Fruit fly (Drosophila melanogaster) whole organism, embryonic: Measurements from ENCODE around the gene topi.

Experiments
- CG12744 ChIP-seq: fragments of 200-800 bp; sonication (Bioruptor generic); optimal IDR thresholded peaks from 2 replicates; lab custom pipeline; 2016; ENCODE audit warnings: missing biosample characterization, missing genetic modification characterization
- CG1529 ChIP-seq: fragments of 200-800 bp; sonication (Bioruptor generic); optimal IDR thresholded peaks from 3 replicates; lab custom pipeline; 2018; ENCODE audit warnings: missing biosample characterization, missing genetic modification characterization
- CG17829 ChIP-seq: fragments of 200-800 bp; optimal IDR thresholded peaks from 2 replicates; lab custom pipeline; 2019; ENCODE audit warnings: missing biosample characterization, mild to moderate bottlenecking, missing genetic modification characterization, moderate library complexity
- CG2712 ChIP-seq: fragments of 200-800 bp; optimal IDR thresholded peaks from 3 replicates; lab custom pipeline; 2019; ENCODE audit warnings: missing biosample characterization, mild to moderate bottlenecking, missing genetic modification characterization, moderate library complexity
- CG33213 ChIP-seq: fragments of 200-800 bp; sonication (Bioruptor generic); optimal IDR thresholded peaks from 3 replicates; lab custom pipeline; 2016; ENCODE audit warnings: missing biosample characterization, missing genetic modification characterization
- CG6683 ChIP-seq: fragments of 200-800 bp; sonication (Bioruptor generic); optimal IDR thresholded peaks from 2 replicates; lab custom pipeline; 2017; ENCODE audit warnings: missing biosample characterization, mild to moderate bottlenecking, missing genetic modification characterization, missing genetic modification reagents
- CG9876 ChIP-seq: fragments of 200-800 bp; sonication (Bioruptor generic); optimal IDR thresholded peaks from 2 replicates; lab custom pipeline; 2016; ENCODE audit warnings: missing biosample characterization, missing genetic modification characterization
- E2f1 ChIP-seq: fragments of 200-800 bp; sonication (Bioruptor generic); IDR thresholded peaks from 2 replicates; pipeline ENCODE4 v1.3.6; 2022; ENCODE audit warnings: missing biosample characterization, missing genetic modification characterization
- Fer2 ChIP-seq: fragments of 200-800 bp; sonication (Bioruptor generic); optimal IDR thresholded peaks from 2 replicates; lab custom pipeline; 2018; ENCODE audit warnings: missing biosample characterization, mild to moderate bottlenecking, missing genetic modification characterization, moderate library complexity
- Meics ChIP-seq: fragments of 200-800 bp; sonication (Bioruptor generic); optimal IDR thresholded peaks from 2 replicates; lab custom pipeline; 2017; ENCODE audit warnings: missing biosample characterization, mild to moderate bottlenecking, missing genetic modification characterization
- Side ChIP-seq: fragments of 200-800 bp; sonication (Bioruptor generic); optimal IDR thresholded peaks from 2 replicates; lab custom pipeline; 2016; ENCODE audit warnings: missing biosample characterization, missing genetic modification characterization
- Ssrp ChIP-seq: fragments of 200-800 bp; sonication (Bioruptor generic); optimal IDR thresholded peaks from 2 replicates; lab custom pipeline; 2018; ENCODE audit warnings: missing biosample characterization, mild to moderate bottlenecking, missing genetic modification characterization, moderate library complexity
- odd ChIP-seq: fragments of 200-800 bp; sonication (Bioruptor generic); optimal IDR thresholded peaks from 2 replicates; lab custom pipeline; 2017; ENCODE audit warnings: missing biosample characterization, mild to moderate bottlenecking, missing genetic modification characterization
- stc ChIP-seq: fragments of 200-800 bp; sonication (Bioruptor generic); IDR thresholded peaks from 2 replicates; pipeline ENCODE4 v1.3.6; 2022; ENCODE audit warnings: missing biosample characterization, missing genetic modification characterization

dm6 chr3R:9812447-9812846 is 37.5 kb downstream of the topi start, which contains the start of gene CG8534:
- TF ChIP-seq CG9876 (GFP tag; lab: Kevin White, UChicago) (no peak), odd (GFP tag; lab: Kevin White, UChicago) (no peak), Ssrp (tag; lab: Kevin White, UChicago) (no peak), CG12744 (no peak), Side (GFP tag; lab: Kevin White, UChicago) (no peak), stc (GFP tag; lab: Robert Waterston, UW) (no peak), Meics (GFP tag; lab: Kevin White, UChicago) (no peak), CG2712 (tag; lab: Kevin White, UChicago) (no peak), E2f1 (no peak), CG1529 (GFP tag; lab: Kevin White, UChicago) (no peak), CG33213 (GFP tag; lab: Kevin White, UChicago) (no peak), CG17829 (tag; lab: Kevin White, UChicago) (no peak), Fer2 (no peak), CG6683 (no peak)
